Fruit fly (Drosophila melanogaster): ENCODE data around the gene CG32240.

The CG32240 gene

DNA sequence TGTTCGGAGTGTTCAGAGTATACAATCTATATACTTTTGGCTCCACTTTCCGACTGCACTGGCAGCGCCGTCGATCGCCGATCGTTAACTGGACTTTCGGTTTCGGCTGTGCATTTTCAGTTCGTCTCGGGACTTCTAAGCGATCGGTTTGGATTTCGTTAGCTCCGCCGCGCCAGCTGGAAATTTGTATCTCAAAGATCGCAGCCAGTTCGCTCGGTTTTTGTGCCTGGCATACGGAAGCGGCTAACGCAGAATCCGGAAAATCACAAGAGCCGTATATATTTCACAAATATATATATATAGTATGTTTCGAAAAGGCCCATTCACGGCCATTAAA, 2.9 kb upstream of the CG32240 start, which contains the start of gene slow:
Gene slow, plus strand, starts transcription at position 117 of the 337 bp plus-strand sequence.
- TF ChIP-seq CG6254 (GFP tag; optimal IDR thresholded peaks at IDR 0.05) (peak; percentile 12), dmrt99B (tag; optimal IDR thresholded peaks at IDR 0.05) (no peak), CG11247 (GFP tag; IDR thresholded peaks at IDR 0.05) (no peak), CG7271 (tag; optimal IDR thresholded peaks at IDR 0.05) (peak; percentile 58), jigr1 (GFP tag; IDR thresholded peaks at IDR 0.05) (no peak), dan (GFP tag; IDR thresholded peaks at IDR 0.05) (no peak), MTF-1 (GFP tag; optimal IDR thresholded peaks at IDR 0.05; ENCODE audit: borderline replicate concordance) (peak; percentile 22), CG18764 (GFP tag; optimal IDR thresholded peaks at IDR 0.05) (no peak), lov (optimal IDR thresholded peaks at IDR 0.05) (no peak), lov (GFP tag; IDR thresholded peaks at IDR 0.05) (0 out of 3 replicates have a peak, but pooled peaks have one; percentile 6), Ssrp (tag; optimal IDR thresholded peaks at IDR 0.05) (no peak), hbn (GFP tag; IDR thresholded peaks at IDR 0.05; ENCODE audit: partially characterized antibody) (no peak), slbo (GFP tag; IDR thresholded peaks at IDR 0.05) (no peak), Rx (GFP tag; IDR thresholded peaks at IDR 0.05) (no peak), CG30431 (GFP tag; optimal IDR thresholded peaks at IDR 0.05) (no peak), lab (GFP tag; optimal IDR thresholded peaks at IDR 0.05) (no peak), Stat92E (GFP tag; optimal IDR thresholded peaks at IDR 0.05) (no peak), pho (GFP tag; optimal IDR thresholded peaks at IDR 0.05) (no peak), schlank (tag; optimal IDR thresholded peaks at IDR 0.05) (no peak), Nf-YB (GFP tag; optimal IDR thresholded peaks at IDR 0.05) (no peak), ssp (GFP tag; IDR thresholded peaks at IDR 0.05) (no peak), HLH4C (GFP tag; IDR thresholded peaks at IDR 0.05; ENCODE audit: partially characterized antibody) (no peak), Sry-β (GFP tag; optimal IDR thresholded peaks at IDR 0.05) (peak; percentile 86), fd3F (GFP tag; optimal IDR thresholded peaks at IDR 0.05) (no peak), CG1792 (GFP tag; optimal IDR thresholded peaks at IDR 0.05) (no peak), nerfin-1 (tag; optimal IDR thresholded peaks at IDR 0.05) (peak; percentile 1), mirr (GFP tag; optimal IDR thresholded peaks at IDR 0.05) (no peak), rib (GFP tag; IDR thresholded peaks at IDR 0.05) (no peak), Hr78 (GFP tag; optimal IDR thresholded peaks at IDR 0.05) (no peak), CG1647 (GFP tag; optimal IDR thresholded peaks at IDR 0.05) (no peak), Deaf1 (tag; optimal IDR thresholded peaks at IDR 0.05) (peak; percentile 92), CG8281 (tag; optimal IDR thresholded peaks at IDR 0.05) (no peak), lola (GFP tag; optimal IDR thresholded peaks at IDR 0.05) (no peak), CG4730 (GFP tag; IDR thresholded peaks at IDR 0.05) (no peak), gce (GFP tag; IDR thresholded peaks at IDR 0.05) (0 out of 3 replicates have a peak, but pooled peaks have one; percentile 28), nom (GFP tag; optimal IDR thresholded peaks at IDR 0.05) (no peak), CG4360 (GFP tag; IDR thresholded peaks at IDR 0.05) (peak; percentile 44; the same call in 1 of the 2 replicates), stwl (tag; optimal IDR thresholded peaks at IDR 0.05) (no peak), nau (GFP tag; optimal IDR thresholded peaks at IDR 0.05) (no peak), BEAF-32 (GFP tag; optimal IDR thresholded peaks at IDR 0.05) (no peak), hb (GFP tag; IDR thresholded peaks at IDR 0.05; ENCODE audit: partially characterized antibody) (0 out of 3 replicates have a peak, but pooled peaks have one; percentile 20), Jarid2 (GFP tag; optimal IDR thresholded peaks at IDR 0.05) (peak; percentile 70), CG32767 (GFP tag; IDR thresholded peaks at IDR 0.05) (no peak), Blimp-1 (GFP tag; optimal IDR thresholded peaks at IDR 0.05) (peak; percentile 77), CG6791 (GFP tag; IDR thresholded peaks at IDR 0.05; ENCODE audit: partially characterized antibody) (0 out of 3 replicates have a peak, but pooled peaks have one; percentile 30), twi (tag; optimal IDR thresholded peaks at IDR 0.05) (no peak), crol (GFP tag; IDR thresholded peaks at IDR 0.05) (no peak), CG13424 (tag; optimal IDR thresholded peaks at IDR 0.05) (no peak), CG2199 (GFP tag; IDR thresholded peaks at IDR 0.05) (0 out of 3 replicates have a peak, but pooled peaks have one; percentile 14)

All from whole organism, embryonic.